Fruit fly (Drosophila melanogaster) whole organism, embryonic: Measurements from ENCODE around the gene Mst36Fb.

Source experiments
- BtbVII ChIP-seq: fragments of 200-800 bp; sonication (Bioruptor generic); optimal IDR thresholded peaks from 3 replicates; lab custom pipeline; 2017; ENCODE audit warnings: missing biosample characterization, mild to moderate bottlenecking, missing genetic modification characterization
- CG1024 ChIP-seq: fragments of 200-800 bp; sonication (Bioruptor generic); IDR thresholded peaks from 2 replicates; pipeline ENCODE4 v1.3.6; 2022; ENCODE audit warnings: missing biosample characterization, missing genetic modification characterization
- CG12104 ChIP-seq: fragments of 200-800 bp; sonication (Bioruptor generic); optimal IDR thresholded peaks from 3 replicates; lab custom pipeline; 2016; ENCODE audit warnings: missing biosample characterization, missing genetic modification characterization
- CG14710 ChIP-seq: fragments of 200-800 bp; sonication (Bioruptor generic); optimal IDR thresholded peaks from 3 replicates; lab custom pipeline; 2019; ENCODE audit warnings: missing biosample characterization, mild to moderate bottlenecking, missing genetic modification characterization, moderate library complexity
- CG14965 ChIP-seq: fragments of 200-800 bp; sonication (Bioruptor generic); optimal IDR thresholded peaks from 2 replicates; lab custom pipeline; 2016; ENCODE audit warnings: missing biosample characterization, missing genetic modification characterization, borderline replicate concordance
- CG1602 ChIP-seq: fragments of 200-800 bp; sonication (Bioruptor generic); optimal IDR thresholded peaks from 3 replicates; lab custom pipeline; 2016; ENCODE audit warnings: missing biosample characterization, missing genetic modification characterization
- CG3163 ChIP-seq: fragments of 200-800 bp; sonication (Bioruptor generic); optimal IDR thresholded peaks from 3 replicates; lab custom pipeline; 2016; ENCODE audit warnings: missing biosample characterization, missing genetic modification characterization
- CG34422 ChIP-seq: fragments of 200-800 bp; sonication (Bioruptor generic); IDR thresholded peaks from 3 replicates; pipeline ENCODE4 v1.3.6; 2022; ENCODE audit warnings: missing biosample characterization, missing genetic modification characterization
- CG4404 ChIP-seq: fragments of 200-800 bp; sonication (Bioruptor generic); IDR thresholded peaks from 2 replicates; pipeline ENCODE4 v1.3.6; 2022; ENCODE audit warnings: missing biosample characterization, missing genetic modification characterization
- CG6683 ChIP-seq: fragments of 200-800 bp; sonication (Bioruptor generic); optimal IDR thresholded peaks from 2 replicates; lab custom pipeline; 2017; ENCODE audit warnings: missing biosample characterization, mild to moderate bottlenecking, missing genetic modification characterization, missing genetic modification reagents
- CG8478 ChIP-seq: fragments of >200 bp; optimal IDR thresholded peaks from 2 replicates; lab custom pipeline; 2018
- CG8765 ChIP-seq: fragments of 200-800 bp; sonication (Bioruptor generic); IDR thresholded peaks from 2 replicates; pipeline ENCODE4 v1.3.6; 2022; ENCODE audit warnings: missing biosample characterization, missing genetic modification characterization
- CrebB ChIP-seq: fragments of 200-800 bp; sonication (Bioruptor generic); optimal IDR thresholded peaks from 3 replicates; lab custom pipeline; 2018; ENCODE audit warnings: missing biosample characterization, mild to moderate bottlenecking, missing genetic modification characterization
- D ChIP-seq, 2 experiments: fragments of 200-800 bp in 1 of 2; fragments of >200 bp in 1 of 2; sonication (Bioruptor generic) in 1 of 2; optimal IDR thresholded peaks; 2 replicates in 1 of 2; 3 replicates in 1 of 2; lab custom pipeline; 2017; ENCODE audit warnings: mild to moderate bottlenecking in 1 of 2, missing biosample characterization in 1 of 2, missing genetic modification characterization in 1 of 2, missing genetic modification reagents in 1 of 2
- Drgx ChIP-seq: fragments of 200-800 bp; sonication (Bioruptor generic); IDR thresholded peaks from 2 replicates; pipeline ENCODE4 v1.3.6; 2022; ENCODE audit warnings: missing biosample characterization, missing genetic modification characterization
- Elba2 ChIP-seq: fragments of 200-800 bp; sonication (Bioruptor generic); optimal IDR thresholded peaks from 3 replicates; lab custom pipeline; 2016; ENCODE audit warnings: missing biosample characterization, missing genetic modification characterization
- Fer3 ChIP-seq: fragments of 200-800 bp; sonication (Bioruptor generic); optimal IDR thresholded peaks from 2 replicates; lab custom pipeline; 2018; ENCODE audit warnings: missing biosample characterization, mild to moderate bottlenecking, missing genetic modification characterization, moderate library complexity
- GATAe ChIP-seq: fragments of 200-800 bp; sonication (Bioruptor generic); conservative IDR thresholded peaks from 2 replicates; pipeline ENCODE4 v1.3.6; 2022; ENCODE audit warnings: missing biosample characterization, missing genetic modification characterization
- Gug ChIP-seq: fragments of 200-800 bp; sonication (Bioruptor generic); IDR thresholded peaks from 4 replicates; pipeline ENCODE4 v1.3.6; 2022; ENCODE audit warnings: missing biosample characterization, missing genetic modification characterization
- HmgZ ChIP-seq: fragments of 200-800 bp; sonication (Bioruptor generic); optimal IDR thresholded peaks from 2 replicates; lab custom pipeline; 2018; ENCODE audit warnings: missing biosample characterization, mild to moderate bottlenecking, missing genetic modification characterization
- Lhr ChIP-seq: fragments of 200-800 bp; sonication (Bioruptor generic); optimal IDR thresholded peaks from 3 replicates; lab custom pipeline; 2017; ENCODE audit warnings: mild to moderate bottlenecking, missing biosample characterization, missing genetic modification reagents, missing genetic modification characterization
- Nf-YA ChIP-seq: fragments of 200-800 bp; sonication (Bioruptor generic); IDR thresholded peaks from 2 replicates; pipeline ENCODE4 v1.3.6; 2022; ENCODE audit warnings: missing biosample characterization, missing genetic modification characterization
- Usf ChIP-seq: fragments of 200-800 bp; sonication (Bioruptor generic); optimal IDR thresholded peaks from 2 replicates; lab custom pipeline; 2017; ENCODE audit warnings: missing genotype, missing biosample characterization, missing genetic modification characterization
- Xbp1 ChIP-seq: fragments of 200-800 bp; sonication (Bioruptor generic); optimal IDR thresholded peaks from 3 replicates; lab custom pipeline; 2016; ENCODE audit warnings: missing biosample characterization, mild to moderate bottlenecking, missing genetic modification characterization
- Xrp1 ChIP-seq: fragments of 200-800 bp; sonication (Bioruptor generic); IDR thresholded peaks from 2 replicates; pipeline ENCODE4 v1.3.6; 2022; ENCODE audit warnings: missing biosample characterization, missing genetic modification characterization
- YL-1 ChIP-seq: fragments of 200-800 bp; sonication (Bioruptor generic); optimal IDR thresholded peaks from 3 replicates; lab custom pipeline; 2017; ENCODE audit warnings: missing biosample characterization, mild to moderate bottlenecking, missing genetic modification characterization
- abd-A ChIP-seq: fragments of 200-800 bp; sonication (Bioruptor generic); optimal IDR thresholded peaks from 3 replicates; lab custom pipeline; 2019; ENCODE audit warnings: missing biosample characterization, mild to moderate bottlenecking, missing genetic modification characterization, moderate library complexity
- chif ChIP-seq, 2 experiments: fragments of 200-800 bp; sonication (Bioruptor generic); optimal IDR thresholded peaks; 3 replicates each; lab custom pipeline; 2016; ENCODE audit warnings: missing biosample characterization in 2 of 2, missing genetic modification characterization in 2 of 2
- crol ChIP-seq: fragments of 200-800 bp; sonication (Bioruptor generic); IDR thresholded peaks from 2 replicates; pipeline ENCODE4 v1.3.6; 2022; ENCODE audit warnings: missing biosample characterization, missing genetic modification characterization
- dmrt11E ChIP-seq: fragments of 200-800 bp; sonication (Bioruptor generic); optimal IDR thresholded peaks from 3 replicates; lab custom pipeline; 2018; ENCODE audit warnings: missing biosample characterization, mild to moderate bottlenecking, missing genetic modification characterization, moderate library complexity
- dmrt99B ChIP-seq: fragments of 200-800 bp; sonication (Bioruptor generic); optimal IDR thresholded peaks from 2 replicates; lab custom pipeline; 2018; ENCODE audit warnings: missing biosample characterization, mild to moderate bottlenecking, missing genetic modification characterization, moderate library complexity
- fd64A ChIP-seq: fragments of 200-800 bp; sonication (Bioruptor generic); optimal IDR thresholded peaks from 3 replicates; lab custom pipeline; 2018; ENCODE audit warnings: missing biosample characterization, mild to moderate bottlenecking, missing genetic modification characterization
- hbn ChIP-seq: fragments of 200-800 bp; sonication (Bioruptor generic); IDR thresholded peaks from 2 replicates; pipeline ENCODE4 v1.3.6; 2022; ENCODE audit warnings: missing biosample characterization, missing genetic modification characterization; ENCODE audit not compliant: partially characterized antibody
- ind ChIP-seq: fragments of 200-800 bp; sonication (Bioruptor generic); optimal IDR thresholded peaks from 3 replicates; lab custom pipeline; 2016; ENCODE audit warnings: missing biosample characterization, missing genetic modification characterization
- insv ChIP-seq, 2 experiments: fragments of 200-800 bp; sonication (Bioruptor generic); optimal IDR thresholded peaks; 3 replicates each; lab custom pipeline; 2016 to 2018; ENCODE audit warnings: missing biosample characterization in 2 of 2, missing genetic modification characterization in 2 of 2
- inv ChIP-seq: fragments of 200-800 bp; sonication (Bioruptor generic); IDR thresholded peaks from 2 replicates; pipeline ENCODE4 v1.3.6; 2022; ENCODE audit warnings: missing biosample characterization, missing genetic modification characterization; ENCODE audit not compliant: partially characterized antibody
- luna ChIP-seq: fragments of 200-800 bp; sonication (Bioruptor generic); optimal IDR thresholded peaks from 2 replicates; lab custom pipeline; 2016; ENCODE audit warnings: missing biosample characterization, missing genetic modification characterization
- nom ChIP-seq: fragments of 200-800 bp; sonication (Bioruptor generic); optimal IDR thresholded peaks from 2 replicates; lab custom pipeline; 2017; ENCODE audit warnings: missing biosample characterization, missing genetic modification characterization, mild to moderate bottlenecking, moderate library complexity, missing genetic modification reagents
- odd ChIP-seq: fragments of 200-800 bp; sonication (Bioruptor generic); optimal IDR thresholded peaks from 2 replicates; lab custom pipeline; 2017; ENCODE audit warnings: missing biosample characterization, mild to moderate bottlenecking, missing genetic modification characterization
- org-1 ChIP-seq: fragments of 200-800 bp; sonication (Bioruptor generic); optimal IDR thresholded peaks from 2 replicates; lab custom pipeline; 2017; ENCODE audit warnings: missing biosample characterization, missing genetic modification characterization
- pan ChIP-seq, 4 experiments: fragments of >200 bp in 3 of 4; fragments of 200-800 bp in 1 of 4; sonication (Bioruptor generic) in 1 of 4; optimal IDR thresholded peaks in 3 of 4; IDR thresholded peaks in 1 of 4; 2 replicates each; pipeline versions ENCODE4 v1.3.6 to Lab custom; 2017 to 2022; ENCODE audit warnings: missing biosample characterization in 2 of 4, missing genetic modification characterization in 2 of 4, mixed read lengths in 1 of 4
- prd ChIP-seq, 3 experiments: fragments of >200 bp in 2 of 3; fragments of 200-800 bp in 1 of 3; sonication (Bioruptor generic) in 1 of 3; optimal IDR thresholded peaks in 2 of 3; IDR thresholded peaks in 1 of 3; 2 replicates in 2 of 3; 3 replicates in 1 of 3; pipeline versions ENCODE4 v1.3.6 to Lab custom; 2017 to 2022; ENCODE audit warnings: missing biosample characterization in 1 of 3, missing genetic modification characterization in 1 of 3
- ranshi ChIP-seq: fragments of 200-800 bp; sonication (Bioruptor generic); IDR thresholded peaks from 2 replicates; pipeline ENCODE4 v1.3.6; 2022; ENCODE audit warnings: missing biosample characterization, missing genetic modification characterization
- salm ChIP-seq: fragments of 200-800 bp; sonication (Bioruptor generic); optimal IDR thresholded peaks from 2 replicates; lab custom pipeline; 2018; ENCODE audit warnings: missing biosample characterization, mild to moderate bottlenecking, missing genetic modification characterization
- sens ChIP-seq: fragments of 200-800 bp; sonication (Bioruptor generic); peaks from one replicate; lab custom pipeline; 2016; ENCODE audit warnings: missing biosample characterization, missing genetic modification characterization
- slou ChIP-seq: fragments of 200-800 bp; sonication (Bioruptor generic); optimal IDR thresholded peaks from 3 replicates; lab custom pipeline; 2016; ENCODE audit warnings: missing biosample characterization, missing genetic modification characterization
- unpg ChIP-seq: fragments of 200-800 bp; sonication (Bioruptor generic); optimal IDR thresholded peaks from 3 replicates; lab custom pipeline; 2018; ENCODE audit warnings: missing biosample characterization, mild to moderate bottlenecking, missing genetic modification characterization, moderate library complexity
- wor ChIP-seq: fragments of 200-800 bp; sonication (Bioruptor generic); IDR thresholded peaks from 2 replicates; pipeline ENCODE4 v1.3.6; 2022; ENCODE audit warnings: missing biosample characterization, missing genetic modification characterization
- zfh1 ChIP-seq: fragments of 200-800 bp; sonication (Bioruptor generic); IDR thresholded peaks from 3 replicates; pipeline ENCODE4 v1.3.6; 2022; ENCODE audit warnings: missing biosample characterization, missing genetic modification characterization

The Mst36Fb gene

DNA sequence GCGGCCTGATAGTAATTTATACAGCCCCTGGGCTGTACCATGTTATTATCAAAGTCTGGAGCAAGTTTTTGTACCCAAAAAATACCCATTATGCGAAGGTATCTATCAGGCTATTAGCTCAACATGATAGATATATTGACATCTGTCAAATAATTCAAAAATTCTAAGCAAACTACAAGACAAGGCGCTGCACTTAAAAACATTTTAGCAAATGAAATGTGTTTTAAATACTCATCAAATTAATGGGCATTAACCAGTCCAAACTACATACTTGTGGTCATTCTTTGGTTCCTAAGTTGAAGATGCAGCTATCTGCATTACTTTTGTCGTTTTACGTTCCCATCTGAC is 21.6 kb downstream of the Mst36Fb start (continued):
- peak; percentile 41 for TF ChIP-seq Drgx (GFP tag; lab: Robert Waterston, UW)
- TF ChIP-seq insv (GFP tag; optimal IDR thresholded peaks at IDR 0.05; lab: Kevin White, UChicago): no peak
- TF ChIP-seq CrebB (tag; lab: Kevin White, UChicago): no peak
- TF ChIP-seq CG8478: no peak
- no peak for TF ChIP-seq salm
- TF ChIP-seq wor (GFP tag; lab: Robert Waterston, UW): peak; percentile 60
- TF ChIP-seq dmrt99B (tag; lab: Kevin White, UChicago): peak; percentile 73
- TF ChIP-seq CG14710: peak; percentile 89
- peak; percentile 98 for TF ChIP-seq sens (GFP tag; lab: Kevin White, UChicago)
- TF ChIP-seq CG12104 (GFP tag; lab: Kevin White, UChicago): peak; percentile 52
- TF ChIP-seq odd (GFP tag; lab: Kevin White, UChicago): no peak
- TF ChIP-seq HmgZ (tag; lab: Kevin White, UChicago): no peak
- peak; percentile 71; the same call in 2 of the 3 replicates for TF ChIP-seq CG34422 (GFP tag; lab: Robert Waterston, UW)
- no peak for TF ChIP-seq Elba2 (GFP tag; lab: Kevin White, UChicago)
- TF ChIP-seq CG14965: peak; percentile 1
- no peak for TF ChIP-seq hbn
- 0 out of 2 replicates have a peak, but pooled peaks have one; percentile 12 for TF ChIP-seq crol (GFP tag; lab: Robert Waterston, UW)
- TF ChIP-seq abd-A: no peak
- peak; percentile 40 for TF ChIP-seq Usf (GFP tag; lab: Kevin White, UChicago)
- TF ChIP-seq unpg: peak; percentile 48
- no peak for TF ChIP-seq CG3163 (GFP tag; lab: Kevin White, UChicago)
- no peak for TF ChIP-seq pan (optimal IDR thresholded peaks at IDR 0.05; lab: Kevin White, UChicago)
- TF ChIP-seq pan (GFP tag; optimal IDR thresholded peaks at IDR 0.05 in 1 of 2, IDR thresholded peaks at IDR 0.05 in 1 of 2): peak in 1 of 2 experiments; percentile 72
- no peak for TF ChIP-seq prd (optimal IDR thresholded peaks at IDR 0.05; lab: Kevin White, UChicago)
- TF ChIP-seq prd (GFP tag; IDR thresholded peaks at IDR 0.05; lab: Robert Waterston, UW): peak; percentile 94
- TF ChIP-seq CG1024 (GFP tag; lab: Robert Waterston, UW): peak; percentile 52; the same call in 1 of the 2 replicates
- TF ChIP-seq nom (GFP tag; lab: Kevin White, UChicago): no peak
- TF ChIP-seq Gug (GFP tag; lab: Robert Waterston, UW): peak; percentile 49; the same call in 2 of the 4 replicates
- peak; percentile 58 for TF ChIP-seq fd64A (GFP tag; lab: Kevin White, UChicago)
- no peak for TF ChIP-seq inv (GFP tag; lab: Robert Waterston, UW)
- TF ChIP-seq Lhr (GFP tag; lab: Kevin White, UChicago): peak; percentile 31
- peak; percentile 9 for TF ChIP-seq BtbVII (GFP tag; lab: Kevin White, UChicago)
- peak; percentile 77 for TF ChIP-seq Xbp1 (GFP tag; lab: Kevin White, UChicago)
- peak; percentile 53 for TF ChIP-seq CG1602 (GFP tag; lab: Kevin White, UChicago)
- peak; percentile 56; the same call in 1 of the 2 replicates for TF ChIP-seq ranshi
- no peak for TF ChIP-seq D (optimal IDR thresholded peaks at IDR 0.05; lab: Kevin White, UChicago)
- peak; percentile 78 for TF ChIP-seq D (GFP tag; optimal IDR thresholded peaks at IDR 0.05; lab: Kevin White, UChicago)
- no peak for TF ChIP-seq GATAe
- TF ChIP-seq Nf-YA (GFP tag; lab: Robert Waterston, UW): peak; percentile 41; the same call in 1 of the 2 replicates
- TF ChIP-seq slou (GFP tag; lab: Kevin White, UChicago): peak; percentile 24
- no peak for TF ChIP-seq CG6683
- peak; percentile 55; the same call in 1 of the 2 replicates for TF ChIP-seq CG8765 (GFP tag; lab: Robert Waterston, UW)
- peak; percentile 15 for TF ChIP-seq org-1 (GFP tag; lab: Kevin White, UChicago)
- TF ChIP-seq YL-1: no peak
- peak; percentile 93 for TF ChIP-seq zfh1 (GFP tag; lab: Robert Waterston, UW)
- peak; percentile 72 for TF ChIP-seq CG4404 (GFP tag; lab: Robert Waterston, UW)
- peak; percentile 92 for TF ChIP-seq Xrp1 (GFP tag; lab: Robert Waterston, UW)
- TF ChIP-seq dmrt11E (tag; lab: Kevin White, UChicago): peak; percentile 70
- peak; percentile 77 for TF ChIP-seq ind (GFP tag; lab: Kevin White, UChicago)
- peak; percentile 58 for TF ChIP-seq Fer3 (tag; lab: Kevin White, UChicago)
- no peak for TF ChIP-seq luna (GFP tag; lab: Kevin White, UChicago)
- peak; percentile 42 to 80 for TF ChIP-seq chif (GFP tag; optimal IDR thresholded peaks at IDR 0.05; lab: Kevin White, UChicago)
